Fruit fly (Drosophila melanogaster): Measurements from ENCODE around the gene CG45122.

CG45122 gene

DNA sequence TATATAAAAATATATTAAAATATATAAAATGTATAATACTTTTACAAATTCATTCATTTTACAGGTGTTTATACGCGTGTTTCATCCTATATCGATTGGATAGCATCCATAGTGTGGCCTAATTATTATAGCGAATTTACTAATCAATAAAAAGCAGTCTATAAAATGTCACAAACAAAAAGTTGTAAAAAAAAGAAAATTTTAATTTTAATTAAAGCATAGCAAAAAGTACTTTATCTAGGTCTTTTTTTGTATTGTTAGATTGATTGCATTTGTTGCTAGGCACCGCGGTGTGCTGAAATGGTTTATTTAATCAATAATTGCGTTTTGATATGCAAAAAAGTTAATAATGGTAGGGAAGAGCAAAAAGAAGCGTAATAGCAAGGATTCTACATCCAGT is at the start of gene CG45122:
Gene CG45122, plus strand, starts transcription at position 301 of the 400 bp plus-strand sequence.
- TF ChIP-seq tj (GFP tag; optimal IDR thresholded peaks at IDR 0.05) (no peak), pad (GFP tag; optimal IDR thresholded peaks at IDR 0.05) (no peak)

DNA sequence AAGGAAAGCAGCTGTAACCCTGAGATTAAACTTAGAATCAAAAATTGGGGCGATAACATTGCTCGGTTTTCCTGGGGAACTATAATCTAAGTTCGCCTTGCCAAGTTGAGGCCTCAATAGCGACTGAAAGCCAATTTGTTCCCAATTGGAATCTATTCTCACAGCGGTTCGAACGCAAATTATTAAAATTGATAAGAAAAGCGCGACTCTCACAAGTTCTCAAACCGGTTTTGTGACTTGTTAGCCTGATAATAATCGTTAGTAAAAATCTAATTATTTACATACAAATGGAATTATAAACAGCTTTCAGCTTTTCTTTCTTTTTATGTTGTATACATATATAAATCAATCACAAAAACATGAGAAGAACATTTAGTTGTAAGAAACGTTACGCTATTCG is 48.9 kb upstream of the CG45122 start, which contains the start of gene yellow-f2:
Gene yellow-f2, minus strand, starts transcription at position 101 of the 400 bp plus-strand sequence.
- TF ChIP-seq cic (GFP tag; optimal IDR thresholded peaks at IDR 0.05) = no peak
- no peak for TF ChIP-seq bab1 (GFP tag; optimal IDR thresholded peaks at IDR 0.05)
- no peak for TF ChIP-seq CG33017 (tag; optimal IDR thresholded peaks at IDR 0.05)
- no peak for TF ChIP-seq Clk (GFP tag; optimal IDR thresholded peaks at IDR 0.05)
- no peak for TF ChIP-seq cnc (optimal IDR thresholded peaks at IDR 0.05)
- TF ChIP-seq CG11617 (GFP tag; optimal IDR thresholded peaks at IDR 0.05) = no peak
- TF ChIP-seq kay (GFP tag; ENCODE audit: borderline replicate concordance) = no peak
- TF ChIP-seq CG7045 (GFP tag; optimal IDR thresholded peaks at IDR 0.05) = no peak
- TF ChIP-seq tj (GFP tag; optimal IDR thresholded peaks at IDR 0.05) = no peak
- TF ChIP-seq Crg-1 (GFP tag; optimal IDR thresholded peaks at IDR 0.05) = no peak
- no peak for TF ChIP-seq Mnt (GFP tag; optimal IDR thresholded peaks at IDR 0.05)
- no peak for TF ChIP-seq Hr96 (GFP tag; optimal IDR thresholded peaks at IDR 0.05)
- TF ChIP-seq CG7101 (tag; optimal IDR thresholded peaks at IDR 0.05) = no peak
- TF ChIP-seq toe (GFP tag; optimal IDR thresholded peaks at IDR 0.05) = no peak

DNA sequence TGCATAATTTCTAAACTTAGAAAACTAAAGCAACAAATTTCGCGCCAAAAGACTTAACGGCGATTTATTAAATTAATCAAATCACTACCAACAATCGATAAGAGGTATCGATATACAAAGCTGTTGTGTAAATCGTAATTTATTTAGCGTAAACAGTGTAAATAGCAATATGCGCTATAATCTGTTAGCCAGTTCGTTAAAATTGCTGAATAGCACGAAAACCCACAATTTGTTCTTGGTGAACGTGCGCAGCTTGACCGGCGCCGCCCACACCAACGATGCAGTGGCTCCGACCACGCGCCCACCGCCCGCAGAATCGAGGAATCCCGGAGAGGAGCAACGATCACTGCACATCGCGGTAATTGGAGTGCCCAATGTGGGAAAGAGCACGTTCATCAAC is 48.4 kb upstream of the CG45122 start, which contains the start of gene CG7488:
Gene CG7488, plus strand, starts transcription at position 99 of the 400 bp plus-strand sequence.
- no peak for TF ChIP-seq toe (GFP tag; optimal IDR thresholded peaks at IDR 0.05)
- no peak for TF ChIP-seq Hr96 (GFP tag; optimal IDR thresholded peaks at IDR 0.05)
- peak; percentile 44 for TF ChIP-seq bab1 (GFP tag; optimal IDR thresholded peaks at IDR 0.05)
- no peak for TF ChIP-seq Clk (GFP tag; optimal IDR thresholded peaks at IDR 0.05)
- TF ChIP-seq CG11617 (GFP tag; optimal IDR thresholded peaks at IDR 0.05) = no peak

DNA sequence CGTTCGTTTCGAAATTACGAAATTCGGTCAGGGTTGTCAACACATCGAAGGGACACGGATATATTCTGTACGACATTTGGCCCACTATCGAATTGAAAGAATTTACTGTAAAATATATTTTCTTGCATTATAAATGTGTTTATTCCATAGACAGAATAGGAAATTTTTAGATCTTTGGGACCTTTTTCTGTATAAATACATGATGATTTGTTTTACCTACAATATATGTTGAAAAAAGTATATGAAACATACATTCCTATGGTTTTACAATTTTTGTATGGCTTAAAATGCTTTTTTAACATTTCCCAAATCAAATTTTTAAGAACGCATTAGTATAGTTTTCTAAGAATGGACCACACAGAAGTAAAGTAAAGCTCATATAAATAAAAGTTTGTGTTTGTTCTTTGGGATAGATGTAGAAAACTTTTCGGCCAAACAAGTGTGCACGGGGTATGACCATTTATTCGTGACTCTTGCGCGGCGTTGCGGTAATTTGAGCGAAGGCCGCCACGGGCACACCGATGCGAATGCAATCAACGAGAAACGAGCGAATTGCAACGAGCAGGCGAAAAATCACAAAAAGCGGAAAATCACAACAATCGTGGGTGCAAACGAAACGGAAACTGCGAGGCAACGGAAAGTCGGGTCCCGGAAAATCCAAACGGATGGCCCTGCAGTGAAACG is 46.3 kb upstream of the CG45122 start, which contains the start of the genes CG17327, CG44194 and CG7518:
Gene CG17327, minus strand, starts transcription at position 177 of the 684 bp plus-strand sequence.
Gene CG44194, minus strand, starts transcription at position 177 of the 684 bp plus-strand sequence.
Gene CG7518, plus strand, starts transcription at position 540 of the 684 bp plus-strand sequence.
- peak; percentile 14 for TF ChIP-seq cic (GFP tag; optimal IDR thresholded peaks at IDR 0.05)
- no peak for TF ChIP-seq ovo (GFP tag; optimal IDR thresholded peaks at IDR 0.05)
- TF ChIP-seq Mnt (GFP tag; optimal IDR thresholded peaks at IDR 0.05) = peak; percentile 56
- TF ChIP-seq bab1 (GFP tag; optimal IDR thresholded peaks at IDR 0.05) = peak; percentile 5
- no peak for TF ChIP-seq Clk (GFP tag; optimal IDR thresholded peaks at IDR 0.05)
- peak; percentile 52 for TF ChIP-seq Hr96 (GFP tag; optimal IDR thresholded peaks at IDR 0.05)
- no peak for TF ChIP-seq kay (GFP tag; ENCODE audit: borderline replicate concordance)
- TF ChIP-seq CG12768 (GFP tag; optimal IDR thresholded peaks at IDR 0.05) = no peak
- peak; percentile 34 for TF ChIP-seq CG11617 (GFP tag; optimal IDR thresholded peaks at IDR 0.05)
- TF ChIP-seq CG14711 (tag; optimal IDR thresholded peaks at IDR 0.05) = peak; percentile 84
- peak; percentile 27 for TF ChIP-seq toe (GFP tag; optimal IDR thresholded peaks at IDR 0.05)
- peak; percentile 17 for TF ChIP-seq tj (GFP tag; optimal IDR thresholded peaks at IDR 0.05)

DNA sequence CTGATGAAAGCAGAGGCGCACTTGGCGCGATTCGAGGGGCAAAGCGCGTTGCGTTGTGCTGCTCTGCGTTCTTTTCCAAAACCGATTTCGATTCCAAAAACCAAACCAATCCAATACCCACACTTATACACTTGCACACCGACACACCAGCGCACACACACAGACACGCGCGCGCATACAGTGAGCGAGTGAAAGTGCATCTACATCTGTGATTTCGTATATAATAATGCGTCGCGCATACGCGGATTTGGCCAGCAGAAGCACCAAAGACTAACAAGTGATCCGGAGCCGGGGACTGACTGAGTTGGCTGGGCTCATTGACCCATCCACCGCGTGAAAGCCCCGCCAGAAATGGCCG is 45.7 kb upstream of the CG45122 start:
- TF ChIP-seq CG1620 (GFP tag; optimal IDR thresholded peaks at IDR 0.05) = no peak
- TF ChIP-seq ovo (GFP tag; optimal IDR thresholded peaks at IDR 0.05) = no peak
- TF ChIP-seq Crg-1 (GFP tag; optimal IDR thresholded peaks at IDR 0.05) = no peak
- TF ChIP-seq Mnt (GFP tag; optimal IDR thresholded peaks at IDR 0.05) = no peak

DNA sequence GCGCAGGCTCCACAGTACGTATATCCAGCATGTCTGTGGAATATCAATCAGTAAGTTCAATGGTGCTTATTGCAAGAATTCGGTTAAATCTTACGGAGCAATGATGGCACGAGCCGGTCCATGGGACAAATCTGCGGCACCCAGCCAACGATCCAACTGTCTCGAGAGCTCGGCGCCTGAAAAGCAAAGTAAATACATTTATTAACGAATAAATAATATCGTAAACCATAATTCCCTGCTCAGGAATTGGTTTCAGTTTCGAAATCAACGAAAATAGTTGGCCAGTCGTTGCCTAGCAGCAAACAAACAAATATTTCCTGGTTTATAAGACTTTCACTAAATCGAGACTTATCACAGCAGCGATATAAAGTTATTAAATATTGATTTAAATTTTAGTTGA is 34.4 kb upstream of the CG45122 start, which contains the start of gene CG11656:
Gene CG11656, plus strand, starts transcription at position 301 of the 400 bp plus-strand sequence.
- TF ChIP-seq CG7101 (tag; optimal IDR thresholded peaks at IDR 0.05) = no peak

DNA sequence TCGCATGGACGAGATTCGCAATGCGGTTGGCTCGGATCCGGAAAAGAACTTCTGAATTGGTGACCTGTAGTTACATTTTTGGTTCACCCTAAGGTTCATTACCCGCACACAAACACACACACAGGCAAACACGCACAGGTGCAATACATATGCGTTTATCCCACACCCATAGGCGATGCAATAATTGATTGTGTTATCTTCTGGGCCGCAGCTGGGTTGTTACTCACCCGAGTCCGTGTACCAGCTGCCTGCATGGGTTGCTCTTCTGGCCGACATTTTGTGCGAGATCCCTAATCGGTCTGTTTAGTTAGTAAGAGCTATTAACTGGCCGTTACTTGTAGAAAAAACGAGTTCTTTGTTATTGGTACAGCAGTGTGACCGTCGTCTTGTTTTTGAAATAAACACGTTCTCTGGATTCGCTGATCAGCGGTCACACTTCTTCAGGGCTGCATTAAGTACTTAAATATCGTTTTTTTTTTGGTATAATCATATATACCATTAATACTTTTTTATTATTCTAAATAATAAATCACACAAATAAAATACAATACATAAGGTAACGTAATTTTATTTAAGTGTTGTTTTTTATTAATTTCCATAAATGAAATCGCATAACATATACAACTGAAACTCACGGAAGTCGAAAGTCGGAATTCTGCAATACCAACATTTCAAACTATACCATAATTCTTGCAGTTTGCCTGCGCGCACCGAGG is 32.9 kb upstream of the CG45122 start, which contains the start of gene CG8031:
Gene CG8031, minus strand, starts transcription at position 406 of the 716 bp plus-strand sequence.
- no peak for TF ChIP-seq toe (GFP tag; optimal IDR thresholded peaks at IDR 0.05)
- peak; percentile 53 for TF ChIP-seq CG7101 (tag; optimal IDR thresholded peaks at IDR 0.05)
- peak; percentile 21 for TF ChIP-seq bab1 (GFP tag; optimal IDR thresholded peaks at IDR 0.05)
- peak; percentile 51 for TF ChIP-seq Mnt (GFP tag; optimal IDR thresholded peaks at IDR 0.05)

DNA sequence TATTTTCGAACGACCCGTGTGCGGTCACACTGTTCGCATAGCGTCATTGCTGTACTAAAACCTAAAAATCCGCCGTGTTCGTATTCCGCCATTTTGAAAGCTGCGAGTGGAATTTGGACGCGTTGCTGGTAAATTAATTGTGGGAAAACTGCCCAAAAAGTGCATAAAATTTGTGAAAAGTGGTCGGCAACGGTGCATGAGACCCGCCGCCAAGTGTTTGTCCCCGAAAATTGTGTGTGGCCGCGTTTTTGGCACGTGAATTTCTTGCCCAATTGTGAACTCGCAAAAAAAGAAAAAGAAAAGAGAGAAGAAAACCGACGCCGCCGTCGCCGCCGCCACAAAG is 32.4 kb upstream of the CG45122 start, which contains the start of gene CtBP:
Gene CtBP, plus strand, starts transcription at position 29 of the 343 bp plus-strand sequence.
- TF ChIP-seq pad (GFP tag; optimal IDR thresholded peaks at IDR 0.05) = no peak
- TF ChIP-seq CG5204 (GFP tag; optimal IDR thresholded peaks at IDR 0.05) = no peak
- no peak for TF ChIP-seq Hr96 (GFP tag; optimal IDR thresholded peaks at IDR 0.05)
- TF ChIP-seq CG1620 (GFP tag; optimal IDR thresholded peaks at IDR 0.05) = no peak
- TF ChIP-seq CG33017 (tag; optimal IDR thresholded peaks at IDR 0.05) = no peak
- no peak for TF ChIP-seq Crg-1 (GFP tag; optimal IDR thresholded peaks at IDR 0.05)
- TF ChIP-seq cnc (optimal IDR thresholded peaks at IDR 0.05) = no peak
- no peak for TF ChIP-seq CG12768 (GFP tag; optimal IDR thresholded peaks at IDR 0.05)

Data from whole organism, adult.